Worm (Caenorhabditis elegans) whole organism, late embryonic: ENCODE measurements around the gene cit-1.1.

Experiments
- C08G9.2 ChIP-seq: sonication (generic microtip); optimal IDR thresholded peaks from 2 replicates; lab custom pipeline; 2016; ENCODE audit warnings: mild to moderate bottlenecking, missing genetic modification characterization, moderate library complexity, missing compliant biosample characterization
- C38D4.7 ChIP-seq: fragments of 200-800 bp; sonication (Bioruptor generic); optimal IDR thresholded peaks from 2 replicates; lab custom pipeline; 2018; ENCODE audit warnings: mild to moderate bottlenecking, missing genetic modification characterization, moderate library complexity, missing compliant biosample characterization
- F13H6.1 ChIP-seq: sonication (generic microtip); optimal IDR thresholded peaks from 2 replicates; lab custom pipeline; 2016; ENCODE audit warnings: missing genetic modification characterization, missing compliant biosample characterization
- Y22D7AL.16 ChIP-seq: sonication (generic microtip); optimal IDR thresholded peaks from 2 replicates; lab custom pipeline; 2016; ENCODE audit warnings: missing genetic modification characterization, missing compliant biosample characterization
- ahr-1 ChIP-seq: sonication (generic microtip); optimal IDR thresholded peaks from 2 replicates; lab custom pipeline; 2016; ENCODE audit warnings: missing genetic modification characterization, missing compliant biosample characterization
- ama-1 ChIP-seq: fragments of 150-350 bp; optimal IDR thresholded peaks from 2 replicates; lab custom pipeline; 2014
- ceh-19 ChIP-seq: fragments of 200-800 bp; sonication (Bioruptor generic); optimal IDR thresholded peaks from 2 replicates; lab custom pipeline; 2018; ENCODE audit warnings: mild to moderate bottlenecking, missing genetic modification characterization, missing compliant biosample characterization
- ceh-2 ChIP-seq: sonication (generic microtip); optimal IDR thresholded peaks from 2 replicates; lab custom pipeline; 2016; ENCODE audit warnings: missing genotype, missing genetic modification characterization, missing compliant biosample characterization
- ceh-24 ChIP-seq: sonication (generic microtip); optimal IDR thresholded peaks from 2 replicates; lab custom pipeline; 2016; ENCODE audit warnings: mild to moderate bottlenecking, missing genetic modification characterization, missing compliant biosample characterization
- ceh-30 ChIP-seq: fragments of 150-350 bp; optimal IDR thresholded peaks from 2 replicates; lab custom pipeline; 2014; ENCODE audit warnings: missing biosample characterization, missing genetic modification characterization
- ceh-45 ChIP-seq: fragments of 200-800 bp; sonication (Bioruptor generic); IDR thresholded peaks from 2 replicates; pipeline ENCODE4 v1.3.6; 2022; ENCODE audit warnings: missing genetic modification reagents, missing genetic modification characterization, missing compliant biosample characterization
- ceh-48 ChIP-seq: sonication (generic microtip); optimal IDR thresholded peaks from 2 replicates; lab custom pipeline; 2016; ENCODE audit warnings: missing genetic modification characterization, inconsistent platforms, missing compliant biosample characterization
- ceh-6 ChIP-seq: fragments of 200-800 bp; sonication (Bioruptor generic); optimal IDR thresholded peaks from 2 replicates; lab custom pipeline; 2018; ENCODE audit warnings: mild to moderate bottlenecking, missing genetic modification characterization, missing compliant biosample characterization
- che-1 ChIP-seq: sonication (generic microtip); optimal IDR thresholded peaks from 2 replicates; lab custom pipeline; 2016; ENCODE audit warnings: mild to moderate bottlenecking, missing genetic modification characterization, missing compliant biosample characterization
- dve-1 ChIP-seq: sonication (generic microtip); optimal IDR thresholded peaks from 2 replicates; lab custom pipeline; 2017; ENCODE audit warnings: antibody characterized with exemption, mild to moderate bottlenecking, missing genetic modification characterization, missing compliant biosample characterization
- elt-2 ChIP-seq: sonication (generic microtip); optimal IDR thresholded peaks from 2 replicates; lab custom pipeline; 2016; ENCODE audit warnings: missing genetic modification reagents, missing genetic modification characterization, missing compliant biosample characterization
- elt-4 ChIP-seq: sonication (generic microtip); optimal IDR thresholded peaks from 2 replicates; lab custom pipeline; 2016; ENCODE audit warnings: missing genetic modification characterization, missing compliant biosample characterization
- ets-4 ChIP-seq: sonication (generic microtip); optimal IDR thresholded peaks from 2 replicates; lab custom pipeline; 2016; ENCODE audit warnings: missing genetic modification characterization, missing compliant biosample characterization
- eyg-1 ChIP-seq: sonication (generic microtip); optimal IDR thresholded peaks from 2 replicates; lab custom pipeline; 2016; ENCODE audit warnings: missing genotype, missing genetic modification characterization, missing compliant biosample characterization
- fax-1 ChIP-seq: sonication (generic microtip); optimal IDR thresholded peaks from 2 replicates; lab custom pipeline; 2016; ENCODE audit warnings: missing genotype, missing genetic modification characterization, missing compliant biosample characterization
- fkh-10 ChIP-seq: fragments of 150-350 bp; optimal IDR thresholded peaks from 2 replicates; lab custom pipeline; 2014; ENCODE audit warnings: missing biosample characterization, missing genetic modification reagents, missing genetic modification characterization
- fkh-6 ChIP-seq: sonication (generic microtip); optimal IDR thresholded peaks from 2 replicates; lab custom pipeline; 2016; ENCODE audit warnings: missing genetic modification characterization, missing compliant biosample characterization
- hlh-13 ChIP-seq: fragments of 200-800 bp; sonication (Bioruptor generic); optimal IDR thresholded peaks from 2 replicates; lab custom pipeline; 2018; ENCODE audit warnings: mild to moderate bottlenecking, missing genetic modification characterization, missing compliant biosample characterization
- hlh-15 ChIP-seq: sonication (generic microtip); optimal IDR thresholded peaks from 2 replicates; lab custom pipeline; 2016; ENCODE audit warnings: missing genetic modification characterization, missing compliant biosample characterization
- hlh-30 ChIP-seq: sonication (generic microtip); optimal IDR thresholded peaks from 2 replicates; lab custom pipeline; 2017; ENCODE audit warnings: antibody characterized with exemption, missing genetic modification characterization, missing compliant biosample characterization; ENCODE audit not compliant: insufficient read depth
- hlh-6 ChIP-seq: sonication (generic microtip); optimal IDR thresholded peaks from 2 replicates; lab custom pipeline; 2016; ENCODE audit warnings: missing genotype, missing genetic modification characterization, missing compliant biosample characterization
- hlh-8 ChIP-seq: sonication (generic microtip); optimal IDR thresholded peaks from 2 replicates; lab custom pipeline; 2016; ENCODE audit warnings: missing genotype, missing genetic modification characterization, missing compliant biosample characterization
- lim-6 ChIP-seq: sonication (generic microtip); optimal IDR thresholded peaks from 2 replicates; lab custom pipeline; 2016; ENCODE audit warnings: missing genetic modification characterization, missing compliant biosample characterization
- madf-2 ChIP-seq: sonication (generic microtip); optimal IDR thresholded peaks from 2 replicates; lab custom pipeline; 2017; ENCODE audit warnings: missing genetic modification characterization, missing compliant biosample characterization
- mec-3 ChIP-seq: sonication (generic microtip); optimal IDR thresholded peaks from 2 replicates; lab custom pipeline; 2016; ENCODE audit warnings: borderline replicate concordance, missing genetic modification characterization, missing compliant biosample characterization
- nhr-11 ChIP-seq: fragments of 150-350 bp; optimal IDR thresholded peaks from 2 replicates; lab custom pipeline; 2014; ENCODE audit warnings: missing biosample characterization, missing genetic modification characterization
- nhr-232 ChIP-seq: sonication (generic microtip); optimal IDR thresholded peaks from 2 replicates; lab custom pipeline; 2016; ENCODE audit warnings: missing genetic modification characterization, missing compliant biosample characterization
- npax-4 ChIP-seq: sonication (generic microtip); optimal IDR thresholded peaks from 2 replicates; lab custom pipeline; 2016; ENCODE audit warnings: missing genetic modification characterization, missing compliant biosample characterization
- odd-2 ChIP-seq: sonication (generic microtip); optimal IDR thresholded peaks from 2 replicates; lab custom pipeline; 2017; ENCODE audit warnings: antibody characterized with exemption, mild to moderate bottlenecking, missing genetic modification characterization, missing compliant biosample characterization
- pag-3 ChIP-seq: sonication (generic microtip); optimal IDR thresholded peaks from 2 replicates; lab custom pipeline; 2016; ENCODE audit warnings: missing compliant biosample characterization, missing genetic modification characterization, borderline replicate concordance
- pat-9 ChIP-seq: fragments of 200-800 bp; sonication (Bioruptor generic); optimal IDR thresholded peaks from 2 replicates; lab custom pipeline; 2018; ENCODE audit warnings: mild to moderate bottlenecking, missing genetic modification characterization, moderate library complexity, missing compliant biosample characterization
- pha-2 ChIP-seq: sonication (generic microtip); optimal IDR thresholded peaks from 2 replicates; lab custom pipeline; 2017; ENCODE audit warnings: mild to moderate bottlenecking, missing genetic modification characterization, missing compliant biosample characterization
- pha-4 ChIP-seq: fragments of 150-350 bp; optimal IDR thresholded peaks from 2 replicates; lab custom pipeline; 2018; ENCODE audit warnings: missing biosample characterization, missing genetic modification reagents, missing genetic modification characterization
- pqm-1 ChIP-seq: sonication (generic microtip); optimal IDR thresholded peaks from 2 replicates; lab custom pipeline; 2016; ENCODE audit warnings: missing genetic modification characterization, missing compliant biosample characterization
- ref-2 ChIP-seq: sonication (generic microtip); optimal IDR thresholded peaks from 2 replicates; lab custom pipeline; 2016; ENCODE audit warnings: missing genetic modification characterization, missing compliant biosample characterization
- sdc-2 ChIP-seq: sonication (generic microtip); optimal IDR thresholded peaks from 2 replicates; lab custom pipeline; 2016; ENCODE audit warnings: missing genotype, missing genetic modification characterization, missing compliant biosample characterization
- sox-2 ChIP-seq: fragments of 200-800 bp; sonication (Bioruptor generic); IDR thresholded peaks from 2 replicates; pipeline ENCODE4 v1.3.6; 2022; ENCODE audit warnings: missing genetic modification reagents, missing genetic modification characterization, missing compliant biosample characterization
- sox-4 ChIP-seq: sonication (generic microtip); optimal IDR thresholded peaks from 2 replicates; lab custom pipeline; 2017; ENCODE audit warnings: mild to moderate bottlenecking, missing genetic modification characterization, inconsistent platforms, missing compliant biosample characterization
- syd-9 ChIP-seq: sonication (generic microtip); optimal IDR thresholded peaks from 2 replicates; lab custom pipeline; 2016; ENCODE audit warnings: mild to moderate bottlenecking, missing genetic modification characterization, moderate library complexity, missing compliant biosample characterization
- tbx-7 ChIP-seq: sonication (generic microtip); optimal IDR thresholded peaks from 2 replicates; lab custom pipeline; 2016; ENCODE audit warnings: missing genotype, missing genetic modification characterization, missing compliant biosample characterization
- ttx-3 ChIP-seq: sonication (generic microtip); optimal IDR thresholded peaks from 2 replicates; lab custom pipeline; 2016; ENCODE audit warnings: missing genetic modification reagents, missing genetic modification characterization, missing compliant biosample characterization
- unc-42 ChIP-seq: sonication (generic microtip); optimal IDR thresholded peaks from 2 replicates; lab custom pipeline; 2016; ENCODE audit warnings: missing genotype, missing genetic modification characterization, missing compliant biosample characterization
- unc-55 ChIP-seq: sonication (generic microtip); optimal IDR thresholded peaks from 2 replicates; lab custom pipeline; 2017; ENCODE audit warnings: missing biosample characterization, missing genetic modification reagents, missing genetic modification characterization
- unc-86 ChIP-seq: sonication (generic microtip); optimal IDR thresholded peaks from 2 replicates; lab custom pipeline; 2016; ENCODE audit warnings: missing genetic modification characterization, missing compliant biosample characterization
- zip-5 ChIP-seq: sonication (generic microtip); optimal IDR thresholded peaks from 2 replicates; lab custom pipeline; 2016; ENCODE audit warnings: missing genetic modification characterization, missing compliant biosample characterization
- ztf-16 ChIP-seq: sonication (generic microtip); optimal IDR thresholded peaks from 2 replicates; lab custom pipeline; 2017; ENCODE audit warnings: missing genetic modification characterization, missing compliant biosample characterization

Gene cit-1.1

DNA sequence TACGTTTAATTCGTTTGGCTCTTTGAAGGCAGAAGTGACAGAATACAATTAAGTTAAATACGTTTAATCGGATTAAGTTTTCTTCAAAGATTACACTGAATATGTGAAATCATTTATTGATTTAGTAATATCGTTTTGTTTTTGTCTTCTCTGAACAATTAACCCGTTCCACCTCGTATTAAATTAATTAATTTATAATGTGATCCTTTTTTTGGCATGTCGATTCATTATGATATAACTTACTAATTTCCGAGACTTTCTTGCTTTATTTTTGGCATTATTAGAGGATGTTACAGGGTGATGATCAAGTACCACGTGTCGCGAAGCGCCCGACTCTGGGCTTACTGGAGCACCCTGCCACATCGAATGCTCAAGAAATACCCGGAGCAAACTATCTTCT is 34.6 kb upstream of the cit-1.1 start, which contains the start of gene K12H4.5:
TSS of gene K12H4.5 (plus strand) at position 301 of the 400 bp plus-strand sequence.
- TF ChIP-seq hlh-30 (tag; lab: Kevin White, UChicago) (no peak), sox-4 (tag; lab: Kevin White, UChicago) (no peak), dve-1 (no peak), hlh-6 (tag; lab: Kevin White, UChicago) (no peak), ztf-16 (tag; lab: Kevin White, UChicago) (no peak), pag-3 (tag; lab: Kevin White, UChicago) (no peak), ceh-2 (tag; lab: Kevin White, UChicago) (no peak), zip-5 (tag; lab: Kevin White, UChicago) (no peak), nhr-11 (no peak), Y22D7AL.16 (tag; lab: Kevin White, UChicago) (no peak), mec-3 (no peak), sdc-2 (tag; lab: Kevin White, UChicago) (no peak), unc-86 (tag; lab: Kevin White, UChicago) (no peak), ceh-24 (no peak), unc-42 (tag; lab: Kevin White, UChicago) (no peak)

DNA sequence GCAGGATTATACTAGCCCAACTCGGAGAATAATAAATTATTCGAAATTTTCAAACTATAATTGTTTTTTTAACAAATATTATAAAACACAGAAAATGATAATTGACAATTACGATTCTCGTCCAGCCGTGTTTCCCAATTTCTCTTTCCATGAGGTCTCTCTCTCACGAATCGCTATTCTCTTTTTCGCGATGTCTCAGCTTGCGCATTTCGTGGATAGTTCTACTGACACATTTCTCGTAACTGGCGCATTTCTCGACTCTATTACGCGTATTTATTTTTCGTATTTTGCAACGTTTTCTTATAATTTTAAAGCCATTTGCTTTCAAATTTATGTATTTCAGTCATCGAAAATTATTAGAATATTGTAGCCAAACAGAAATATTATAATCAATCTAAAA is 34.2 kb upstream of the cit-1.1 start:
- TF ChIP-seq lim-6 (tag; lab: Kevin White, UChicago) = peak; percentile 100
- TF ChIP-seq F13H6.1 = peak; percentile 100
- TF ChIP-seq pha-2 (tag; lab: Kevin White, UChicago) = peak; percentile 98
- peak; percentile 96 for TF ChIP-seq sdc-2 (tag; lab: Kevin White, UChicago)
- TF ChIP-seq zip-5 (tag; lab: Kevin White, UChicago) = peak; percentile 100
- TF ChIP-seq nhr-232 (tag; lab: Kevin White, UChicago) = peak; percentile 96
- TF ChIP-seq ceh-45 (GFP tag; lab: Robert Waterston, UW) = peak; percentile 100
- no peak for TF ChIP-seq ceh-30
- peak; percentile 100 for TF ChIP-seq elt-4 (tag; lab: Kevin White, UChicago)
- peak; percentile 42 for TF ChIP-seq fkh-10 (GFP tag; lab: Kevin White, UChicago)
- TF ChIP-seq ceh-24 = peak; percentile 98
- TF ChIP-seq dve-1 = peak; percentile 98
- TF ChIP-seq unc-55 (GFP tag; lab: Kevin White, UChicago) = peak; percentile 23
- peak; percentile 100 for TF ChIP-seq elt-2 (tag; lab: Kevin White, UChicago)
- TF ChIP-seq C08G9.2 (tag; lab: Kevin White, UChicago) = peak; percentile 100
- peak; percentile 100 for TF ChIP-seq madf-2 (tag; lab: Kevin White, UChicago)
- peak; percentile 100 for TF ChIP-seq hlh-15 (tag; lab: Kevin White, UChicago)
- peak; percentile 100 for TF ChIP-seq ttx-3
- TF ChIP-seq fax-1 (tag; lab: Kevin White, UChicago) = peak; percentile 100
- TF ChIP-seq ref-2 (tag; lab: Kevin White, UChicago) = peak; percentile 100
- peak; percentile 98 for TF ChIP-seq ceh-6
- TF ChIP-seq npax-4 (tag; lab: Kevin White, UChicago) = peak; percentile 99
- TF ChIP-seq hlh-6 (tag; lab: Kevin White, UChicago) = peak; percentile 100
- TF ChIP-seq sox-2 (GFP tag; lab: Robert Waterston, UW) = peak; percentile 97
- TF ChIP-seq ama-1 = no peak
- peak; percentile 99 for TF ChIP-seq hlh-13 (GFP tag; lab: Kevin White, UChicago)
- no peak for TF ChIP-seq odd-2
- TF ChIP-seq ahr-1 (tag; lab: Kevin White, UChicago) = peak; percentile 100
- TF ChIP-seq syd-9 (tag; lab: Kevin White, UChicago) = peak; percentile 100
- peak; percentile 99 for TF ChIP-seq pat-9
- TF ChIP-seq pqm-1 (tag; lab: Kevin White, UChicago) = peak; percentile 100
- no peak for TF ChIP-seq pha-4 (tag; lab: Kevin White, UChicago)
- TF ChIP-seq C38D4.7 (GFP tag; lab: Kevin White, UChicago) = peak; percentile 98
- TF ChIP-seq fkh-6 (tag; lab: Kevin White, UChicago) = peak; percentile 99
- peak; percentile 100 for TF ChIP-seq ceh-19
- peak; percentile 100 for TF ChIP-seq mec-3
- peak; percentile 100 for TF ChIP-seq eyg-1 (tag; lab: Kevin White, UChicago)
- TF ChIP-seq hlh-8 = peak; percentile 100
- TF ChIP-seq hlh-30 (tag; lab: Kevin White, UChicago) = peak; percentile 76
- TF ChIP-seq che-1 (tag; lab: Kevin White, UChicago) = peak; percentile 96
- TF ChIP-seq tbx-7 (tag; lab: Kevin White, UChicago) = peak; percentile 100
- peak; percentile 99 for TF ChIP-seq ceh-48
- peak; percentile 100 for TF ChIP-seq ets-4 (tag; lab: Kevin White, UChicago)
